Fruit fly (Drosophila melanogaster) whole organism, embryonic: Measurements from ENCODE around the gene Clamp.
A peak's percentile ranks its signal among the peaks of the same experiment; 100 is the strongest.

Source experiments
- Abd-B ChIP-seq: fragments of 200-800 bp; sonication (Bioruptor generic); optimal IDR thresholded peaks from 2 replicates; lab custom pipeline; 2018; ENCODE audit warnings: missing biosample characterization, mild to moderate bottlenecking, missing genetic modification characterization, moderate library complexity
- Adf1 ChIP-seq: fragments of 200-800 bp; sonication (Bioruptor generic); IDR thresholded peaks from 2 replicates; pipeline ENCODE4 v1.3.6; 2022; ENCODE audit warnings: missing biosample characterization, missing genetic modification characterization
- Atf-2 ChIP-seq: fragments of 200-800 bp; sonication (Bioruptor generic); optimal IDR thresholded peaks from 2 replicates; lab custom pipeline; 2016; ENCODE audit warnings: missing biosample characterization, missing genetic modification characterization
- Bdp1 ChIP-seq: fragments of 200-800 bp; sonication (Bioruptor generic); optimal IDR thresholded peaks from 3 replicates; lab custom pipeline; 2016; ENCODE audit warnings: missing biosample characterization, missing genetic modification characterization
- CG10147 ChIP-seq: fragments of 200-800 bp; sonication (Bioruptor generic); optimal IDR thresholded peaks from 2 replicates; lab custom pipeline; 2019; ENCODE audit warnings: missing biosample characterization, mild to moderate bottlenecking, missing genetic modification characterization, moderate library complexity
- CG10543 ChIP-seq: fragments of 200-800 bp; sonication (Bioruptor generic); optimal IDR thresholded peaks from 3 replicates; lab custom pipeline; 2017; ENCODE audit warnings: missing biosample characterization, mild to moderate bottlenecking, missing genetic modification characterization, moderate library complexity
- CG11398 ChIP-seq: fragments of 200-800 bp; sonication (Bioruptor generic); optimal IDR thresholded peaks from 2 replicates; lab custom pipeline; 2016; ENCODE audit warnings: missing biosample characterization, missing genetic modification characterization
- CG11456 ChIP-seq: fragments of 200-800 bp; sonication (Bioruptor generic); IDR thresholded peaks from 3 replicates; pipeline ENCODE4 v1.3.6; 2022; ENCODE audit warnings: missing biosample characterization, missing genetic modification characterization
- CG11560 ChIP-seq: fragments of 200-800 bp; sonication (Bioruptor generic); IDR thresholded peaks from 3 replicates; pipeline ENCODE4 v1.3.6; 2022; ENCODE audit warnings: missing biosample characterization, missing genetic modification characterization
- CG11695 ChIP-seq: fragments of 200-800 bp; sonication (Bioruptor generic); IDR thresholded peaks from 3 replicates; pipeline ENCODE4 v1.3.6; 2022; ENCODE audit warnings: missing biosample characterization, missing genetic modification characterization
- CG12219 ChIP-seq: fragments of 200-800 bp; sonication (Bioruptor generic); optimal IDR thresholded peaks from 3 replicates; lab custom pipeline; 2018; ENCODE audit warnings: missing biosample characterization, mild to moderate bottlenecking, missing genetic modification characterization
- CG15479 ChIP-seq: fragments of 200-800 bp; sonication (Bioruptor generic); optimal IDR thresholded peaks from 3 replicates; lab custom pipeline; 2019; ENCODE audit warnings: missing biosample characterization, mild to moderate bottlenecking, missing genetic modification characterization, moderate library complexity
- CG17186 ChIP-seq: fragments of 200-800 bp; sonication (Bioruptor generic); optimal IDR thresholded peaks from 3 replicates; lab custom pipeline; 2017; ENCODE audit warnings: missing biosample characterization, missing genetic modification reagents, missing genetic modification characterization
- CG17328 ChIP-seq: fragments of 200-800 bp; sonication (Bioruptor generic); IDR thresholded peaks from 2 replicates; pipeline ENCODE4 v1.3.6; 2022; ENCODE audit warnings: missing biosample characterization, missing genetic modification characterization
- CG2889 ChIP-seq: fragments of 200-800 bp; sonication (Bioruptor generic); IDR thresholded peaks from 3 replicates; pipeline ENCODE4 v1.3.6; 2022; ENCODE audit warnings: missing biosample characterization, missing genetic modification characterization
- CG34376 ChIP-seq: fragments of 200-800 bp; sonication (Bioruptor generic); optimal IDR thresholded peaks from 2 replicates; lab custom pipeline; 2018; ENCODE audit warnings: missing biosample characterization, mild to moderate bottlenecking, missing genetic modification characterization
- CG42726 ChIP-seq: fragments of 200-800 bp; sonication (Bioruptor generic); IDR thresholded peaks from 2 replicates; pipeline ENCODE4 v1.3.6; 2022; ENCODE audit warnings: missing biosample characterization, missing genetic modification characterization; ENCODE audit not compliant: partially characterized antibody
- CG4328 ChIP-seq: fragments of 200-800 bp; sonication (Bioruptor generic); optimal IDR thresholded peaks from 3 replicates; lab custom pipeline; 2017; ENCODE audit warnings: missing biosample characterization, missing genetic modification reagents, missing genetic modification characterization
- CG6254 ChIP-seq: fragments of 200-800 bp; sonication (Bioruptor generic); optimal IDR thresholded peaks from 3 replicates; lab custom pipeline; 2017; ENCODE audit warnings: mild to moderate bottlenecking, missing biosample characterization, missing genetic modification reagents, missing genetic modification characterization
- CG6654 ChIP-seq: fragments of 200-800 bp; sonication (Bioruptor generic); optimal IDR thresholded peaks from 2 replicates; lab custom pipeline; 2017; ENCODE audit warnings: missing biosample characterization, mild to moderate bottlenecking, missing genetic modification characterization
- CG7786 ChIP-seq: fragments of 200-800 bp; sonication (Bioruptor generic); optimal IDR thresholded peaks from 2 replicates; lab custom pipeline; 2016; ENCODE audit warnings: missing biosample characterization, missing genetic modification characterization
- CG8388 ChIP-seq: fragments of 200-800 bp; sonication (Bioruptor generic); optimal IDR thresholded peaks from 2 replicates; lab custom pipeline; 2019; ENCODE audit warnings: missing biosample characterization, mild to moderate bottlenecking, missing genetic modification characterization, moderate library complexity
- CG9932 ChIP-seq: fragments of 200-800 bp; sonication (Bioruptor generic); IDR thresholded peaks from 2 replicates; pipeline ENCODE4 v1.3.6; 2022; ENCODE audit warnings: missing biosample characterization, missing genetic modification characterization
- Elba2 ChIP-seq: fragments of 200-800 bp; sonication (Bioruptor generic); optimal IDR thresholded peaks from 3 replicates; lab custom pipeline; 2016; ENCODE audit warnings: missing biosample characterization, missing genetic modification characterization
- Nf-YC ChIP-seq: fragments of 200-800 bp; optimal IDR thresholded peaks from 3 replicates; lab custom pipeline; 2019; ENCODE audit warnings: missing biosample characterization, mild to moderate bottlenecking, missing genetic modification characterization, moderate library complexity
- Ravus ChIP-seq: fragments of 200-800 bp; sonication (Bioruptor generic); IDR thresholded peaks from 2 replicates; pipeline ENCODE4 v1.3.6; 2022; ENCODE audit warnings: missing biosample characterization, missing genetic modification characterization
- Sin3A ChIP-seq: fragments of >200 bp; optimal IDR thresholded peaks from 2 replicates; lab custom pipeline; 2018
- Sox102F ChIP-seq: fragments of 200-800 bp; sonication (Bioruptor generic); optimal IDR thresholded peaks from 2 replicates; lab custom pipeline; 2018; ENCODE audit warnings: missing biosample characterization, mild to moderate bottlenecking, missing genetic modification characterization, moderate library complexity
- Sry-δ ChIP-seq: fragments of 200-800 bp; sonication (Bioruptor generic); optimal IDR thresholded peaks from 2 replicates; lab custom pipeline; 2016; ENCODE audit warnings: missing biosample characterization, missing genetic modification characterization
- ab ChIP-seq: fragments of 200-800 bp; sonication (Bioruptor generic); optimal IDR thresholded peaks from 2 replicates; lab custom pipeline; 2016; ENCODE audit warnings: missing biosample characterization, missing genetic modification characterization
- aop ChIP-seq: fragments of 200-800 bp; sonication (Bioruptor generic); IDR thresholded peaks from 2 replicates; pipeline ENCODE4 v1.3.6; 2022; ENCODE audit warnings: missing biosample characterization, missing genetic modification characterization
- bsh ChIP-seq, 2 experiments: fragments of 200-800 bp; sonication (Bioruptor generic); optimal IDR thresholded peaks; 2 replicates each; lab custom pipeline; 2017 to 2018; ENCODE audit warnings: mild to moderate bottlenecking in 2 of 2, missing biosample characterization in 2 of 2, missing genetic modification characterization in 2 of 2, moderate library complexity in 1 of 2
- cwo ChIP-seq: fragments of 200-800 bp; sonication (Bioruptor generic); optimal IDR thresholded peaks from 3 replicates; lab custom pipeline; 2017; ENCODE audit warnings: missing biosample characterization, missing genetic modification characterization, mild to moderate bottlenecking, moderate library complexity, missing genetic modification reagents
- eyg ChIP-seq: fragments of 200-800 bp; sonication (Bioruptor generic); optimal IDR thresholded peaks from 3 replicates; lab custom pipeline; 2016; ENCODE audit warnings: missing biosample characterization, missing genetic modification characterization
- fu2 ChIP-seq: fragments of 200-800 bp; sonication (Bioruptor generic); optimal IDR thresholded peaks from 2 replicates; lab custom pipeline; 2016; ENCODE audit warnings: missing biosample characterization, missing genetic modification characterization
- gcm2 ChIP-seq: fragments of 200-800 bp; sonication (Bioruptor generic); optimal IDR thresholded peaks from 2 replicates; lab custom pipeline; 2016; ENCODE audit warnings: missing biosample characterization, missing genetic modification characterization
- gro ChIP-seq: fragments of 200-800 bp; sonication (Bioruptor generic); optimal IDR thresholded peaks from 2 replicates; lab custom pipeline; 2016; ENCODE audit warnings: missing biosample characterization, missing genetic modification characterization
- insv ChIP-seq, 2 experiments: fragments of 200-800 bp; sonication (Bioruptor generic); optimal IDR thresholded peaks; 3 replicates each; lab custom pipeline; 2016 to 2018; ENCODE audit warnings: missing biosample characterization in 2 of 2, missing genetic modification characterization in 2 of 2
- jing ChIP-seq: fragments of 200-800 bp; sonication (Bioruptor generic); optimal IDR thresholded peaks from 2 replicates; lab custom pipeline; 2018; ENCODE audit warnings: missing biosample characterization, mild to moderate bottlenecking, missing genetic modification characterization
- kni ChIP-seq: fragments of 200-800 bp; sonication (Bioruptor generic); optimal IDR thresholded peaks from 3 replicates; lab custom pipeline; 2017; ENCODE audit warnings: mild to moderate bottlenecking, missing biosample characterization, missing genetic modification reagents, missing genetic modification characterization
- maf-S ChIP-seq: fragments of 200-800 bp; sonication (Bioruptor generic); optimal IDR thresholded peaks from 2 replicates; lab custom pipeline; 2016; ENCODE audit warnings: missing biosample characterization, missing genetic modification characterization
- nerfin-1 ChIP-seq: fragments of 200-800 bp; sonication (Bioruptor generic); optimal IDR thresholded peaks from 3 replicates; lab custom pipeline; 2019; ENCODE audit warnings: missing biosample characterization, mild to moderate bottlenecking, missing genetic modification characterization, moderate library complexity
- nom ChIP-seq: fragments of 200-800 bp; sonication (Bioruptor generic); optimal IDR thresholded peaks from 2 replicates; lab custom pipeline; 2017; ENCODE audit warnings: missing biosample characterization, missing genetic modification characterization, mild to moderate bottlenecking, moderate library complexity, missing genetic modification reagents
- peb ChIP-seq: fragments of 200-800 bp; sonication (Bioruptor generic); IDR thresholded peaks from 2 replicates; pipeline ENCODE4 v1.3.6; 2022; ENCODE audit warnings: missing biosample characterization, missing genetic modification characterization
- salm ChIP-seq: fragments of 200-800 bp; sonication (Bioruptor generic); optimal IDR thresholded peaks from 2 replicates; lab custom pipeline; 2018; ENCODE audit warnings: missing biosample characterization, mild to moderate bottlenecking, missing genetic modification characterization
- seq ChIP-seq: fragments of 200-800 bp; sonication (Bioruptor generic); IDR thresholded peaks from 2 replicates; pipeline ENCODE4 v1.3.6; 2022; ENCODE audit warnings: missing biosample characterization, missing genetic modification characterization
- sisA ChIP-seq: fragments of 200-800 bp; sonication (Bioruptor generic); IDR thresholded peaks from 2 replicates; pipeline ENCODE4 v1.3.6; 2022; ENCODE audit warnings: missing biosample characterization, missing genetic modification characterization
- tap ChIP-seq: fragments of 200-800 bp; optimal IDR thresholded peaks from 3 replicates; lab custom pipeline; 2019; ENCODE audit warnings: missing biosample characterization, mild to moderate bottlenecking, missing genetic modification characterization, moderate library complexity
- trem ChIP-seq: fragments of 200-800 bp; optimal IDR thresholded peaks from 3 replicates; lab custom pipeline; 2019; ENCODE audit warnings: missing biosample characterization, mild to moderate bottlenecking, missing genetic modification characterization, moderate library complexity
- usp ChIP-seq: fragments of >200 bp; optimal IDR thresholded peaks from 2 replicates; lab custom pipeline; 2017; ENCODE audit warnings: missing biosample characterization, missing genetic modification characterization
- zen ChIP-seq: fragments of 200-800 bp; sonication (Bioruptor generic); optimal IDR thresholded peaks from 3 replicates; lab custom pipeline; 2018; ENCODE audit warnings: missing biosample characterization, mild to moderate bottlenecking, missing genetic modification characterization, moderate library complexity
- zf30C ChIP-seq: fragments of 200-800 bp; sonication (Bioruptor generic); optimal IDR thresholded peaks from 3 replicates; lab custom pipeline; 2018; ENCODE audit warnings: missing biosample characterization, mild to moderate bottlenecking, missing genetic modification characterization

Gene Clamp

DNA sequence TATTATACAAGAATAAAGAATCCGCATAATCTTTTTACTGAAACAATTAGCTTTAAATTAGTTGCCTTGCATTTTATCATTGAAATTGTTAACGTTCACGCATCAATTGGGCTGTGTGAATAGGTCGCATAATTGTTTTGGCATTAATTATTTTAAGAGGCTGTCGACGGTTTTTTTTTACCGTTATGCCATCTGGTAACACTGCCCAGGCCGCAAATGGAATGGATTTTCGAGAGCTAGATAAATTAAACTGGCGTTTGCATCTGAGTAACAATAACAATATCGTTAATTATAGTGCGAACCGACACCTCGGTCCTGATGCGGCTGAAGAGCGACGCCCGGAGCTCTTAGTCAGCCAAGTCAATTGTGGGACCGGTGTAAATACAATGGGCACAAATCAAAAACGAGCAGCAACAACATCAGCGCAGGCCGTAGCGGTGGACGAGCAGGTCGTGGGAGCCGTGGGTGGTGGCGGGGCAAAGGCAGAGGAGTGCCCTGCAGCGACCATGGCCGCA is 47.2 kb downstream of the Clamp start:
- TF ChIP-seq gro (GFP tag; lab: Kevin White, UChicago): no peak
- no peak for TF ChIP-seq CG11456
- TF ChIP-seq eyg: peak; percentile 14
- TF ChIP-seq trem (tag; lab: Kevin White, UChicago): no peak
- TF ChIP-seq Ravus (GFP tag; lab: Robert Waterston, UW): no peak
- no peak for TF ChIP-seq peb (GFP tag; lab: Robert Waterston, UW)
- TF ChIP-seq Sox102F (GFP tag; lab: Kevin White, UChicago): no peak
- no peak for TF ChIP-seq CG17186 (GFP tag; lab: Kevin White, UChicago)
- no peak for TF ChIP-seq CG7786 (GFP tag; lab: Kevin White, UChicago)
- no peak for TF ChIP-seq CG9932 (GFP tag; lab: Robert Waterston, UW)
- TF ChIP-seq CG10543 (GFP tag; lab: Kevin White, UChicago): no peak
- TF ChIP-seq fu2 (GFP tag; lab: Kevin White, UChicago): no peak
- peak; percentile 6 for TF ChIP-seq nom (GFP tag; lab: Kevin White, UChicago)
- no peak for TF ChIP-seq nerfin-1
- no peak for TF ChIP-seq insv (GFP tag; optimal IDR thresholded peaks at IDR 0.05; lab: Kevin White, UChicago)
- TF ChIP-seq cwo (GFP tag; lab: Kevin White, UChicago): no peak
- TF ChIP-seq Sin3A: peak; percentile 15
- TF ChIP-seq CG8388 (GFP tag; lab: Kevin White, UChicago): no peak
- no peak; the same call in none of the 2 replicates for TF ChIP-seq CG42726
- no peak for TF ChIP-seq CG11398 (GFP tag; lab: Kevin White, UChicago)
- TF ChIP-seq CG6654: no peak
- TF ChIP-seq CG2889: no peak
- TF ChIP-seq zf30C: no peak
- no peak for TF ChIP-seq CG11695
- no peak for TF ChIP-seq Atf-2
- TF ChIP-seq CG10147 (GFP tag; lab: Kevin White, UChicago): no peak
- peak; percentile 31 for TF ChIP-seq Elba2 (GFP tag; lab: Kevin White, UChicago)
- no peak for TF ChIP-seq CG4328
- TF ChIP-seq usp (GFP tag; lab: Kevin White, UChicago): no peak
- no peak for TF ChIP-seq CG34376
- TF ChIP-seq maf-S (GFP tag; lab: Kevin White, UChicago): peak; percentile 19
- no peak for TF ChIP-seq CG17328 (GFP tag; lab: Robert Waterston, UW)
- TF ChIP-seq Sry-δ (GFP tag; lab: Kevin White, UChicago): peak; percentile 27
- no peak for TF ChIP-seq aop (GFP tag; lab: Robert Waterston, UW)
- TF ChIP-seq jing: no peak
- peak; percentile 50 for TF ChIP-seq zen
- TF ChIP-seq seq (GFP tag; lab: Robert Waterston, UW): no peak
- TF ChIP-seq Abd-B: peak; percentile 71
- TF ChIP-seq sisA (GFP tag; lab: Robert Waterston, UW): no peak
- TF ChIP-seq CG11560: no peak
- no peak for TF ChIP-seq Adf1 (GFP tag; lab: Robert Waterston, UW)
- no peak for TF ChIP-seq tap (tag; lab: Kevin White, UChicago)
- TF ChIP-seq kni: no peak
- no peak for TF ChIP-seq Bdp1
- TF ChIP-seq bsh (GFP tag; optimal IDR thresholded peaks at IDR 0.05; lab: Kevin White, UChicago): no peak
- TF ChIP-seq ab: no peak
- TF ChIP-seq CG12219 (GFP tag; lab: Kevin White, UChicago): no peak
- TF ChIP-seq CG6254: no peak
- no peak for TF ChIP-seq CG15479 (GFP tag; lab: Kevin White, UChicago)
- no peak for TF ChIP-seq gcm2 (GFP tag; lab: Kevin White, UChicago)
- TF ChIP-seq salm (tag; lab: Kevin White, UChicago): no peak
- TF ChIP-seq Nf-YC (tag; lab: Kevin White, UChicago): no peak
